Fruit fly (Drosophila melanogaster): ENCODE measurements around the gene RpS15Aa.

Gene RpS15Aa

DNA sequence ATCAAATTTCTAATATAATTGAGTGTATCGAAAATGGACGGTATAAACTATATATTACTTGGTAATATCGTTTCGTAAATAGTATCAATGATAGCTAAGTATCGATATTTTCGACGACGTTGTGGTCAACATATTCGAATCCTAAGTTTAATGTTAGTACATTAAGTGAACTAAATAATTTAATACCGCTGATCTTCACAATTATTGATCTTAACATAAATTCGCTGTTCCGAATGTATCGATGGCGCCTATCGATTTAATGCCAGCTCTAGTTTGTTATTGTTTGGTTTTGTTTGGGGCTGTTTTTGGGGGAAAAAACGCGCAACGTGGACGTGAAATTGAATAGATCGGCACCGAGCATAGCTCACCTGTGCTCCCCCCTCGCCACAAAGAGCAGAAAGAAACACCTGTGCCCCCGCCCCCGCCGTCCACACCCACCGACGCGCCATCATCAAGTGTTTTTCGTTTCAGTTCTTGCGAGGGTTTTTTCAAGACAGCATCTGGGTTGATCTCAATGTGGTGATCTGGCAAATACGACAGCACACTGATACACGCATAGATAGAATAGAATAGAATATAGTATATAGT lies 51.7 kb downstream of the RpS15Aa start:
- TF ChIP-seq psq (optimal IDR thresholded peaks at IDR 0.05) (no peak), Myc (optimal IDR thresholded peaks at IDR 0.05) (no peak), h (optimal IDR thresholded peaks at IDR 0.05) (no peak), ttk (optimal IDR thresholded peaks at IDR 0.05) (no peak), insv (optimal IDR thresholded peaks at IDR 0.05) (no peak), Sin3A (optimal IDR thresholded peaks at IDR 0.05) (no peak)

Data from Kc167 (cell line).